Worm (Caenorhabditis elegans) whole organism, mixed stage, embryonic: Measurements from ENCODE around the gene Y41D4A.7.

ENCODE experiments used
- snpc-4 ChIP-seq: fragments of 150-350 bp; optimal IDR thresholded peaks from 2 replicates; lab custom pipeline; 2014; ENCODE audit warnings: missing biosample characterization, missing genetic modification characterization
- unc-62 ChIP-seq: fragments of 150-350 bp; optimal IDR thresholded peaks from 2 replicates; lab custom pipeline; 2014; ENCODE audit warnings: missing biosample characterization, missing genetic modification reagents, missing genetic modification characterization

DNA sequence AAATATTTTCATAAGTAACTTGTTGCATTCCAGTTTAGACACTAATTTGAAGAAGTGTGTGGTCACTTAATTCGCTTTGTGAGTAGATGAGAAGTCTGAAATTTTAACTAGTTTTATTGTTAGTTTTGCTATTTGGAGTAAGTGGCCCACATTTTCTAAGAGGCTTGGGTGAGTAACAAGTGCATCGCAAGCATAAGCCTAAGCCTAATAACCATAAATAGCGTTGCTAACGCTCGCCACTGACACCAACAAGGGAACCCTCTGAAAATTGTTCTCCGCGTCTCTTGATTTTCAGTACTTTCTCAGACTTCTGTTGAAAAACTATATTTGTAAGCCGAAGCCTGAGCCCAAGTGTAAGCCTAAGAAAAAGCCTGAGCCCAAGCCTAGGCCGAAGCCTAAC lies 37.1 kb downstream of the Y41D4A.7 start, which contains the start of gene epic-3:
- TF ChIP-seq snpc-4 (tag; lab: Kevin White, UChicago) (no peak), unc-62 (GFP tag; lab: Kevin White, UChicago) (no peak)
